Fruit fly (Drosophila melanogaster) whole organism, embryonic: Measurements from ENCODE around the gene dgt2.
A peak's percentile ranks its signal among the peaks of the same experiment; 100 is the strongest.

ENCODE experiments used
- CG10366 ChIP-seq: fragments of 200-800 bp; sonication (Bioruptor generic); IDR thresholded peaks from 2 replicates; pipeline ENCODE4 v1.3.6; 2022; ENCODE audit warnings: missing biosample characterization, missing genetic modification characterization
- CG11504 ChIP-seq: fragments of 200-800 bp; sonication (Bioruptor generic); optimal IDR thresholded peaks from 3 replicates; lab custom pipeline; 2019; ENCODE audit warnings: missing biosample characterization, mild to moderate bottlenecking, missing genetic modification characterization, moderate library complexity
- CG12236 ChIP-seq: fragments of 200-800 bp; sonication (Bioruptor generic); optimal IDR thresholded peaks from 2 replicates; lab custom pipeline; 2016; ENCODE audit warnings: missing biosample characterization, missing genetic modification characterization
- CG13287 ChIP-seq: fragments of 200-800 bp; sonication (Bioruptor generic); IDR thresholded peaks from 2 replicates; pipeline ENCODE4 v1.3.6; 2022; ENCODE audit warnings: missing biosample characterization, missing genetic modification characterization; ENCODE audit not compliant: partially characterized antibody
- CG14014 ChIP-seq: fragments of 200-800 bp; sonication (Bioruptor generic); IDR thresholded peaks from 2 replicates; pipeline ENCODE4 v1.3.6; 2022; ENCODE audit warnings: missing biosample characterization, missing genetic modification characterization
- CG15269 ChIP-seq: fragments of 200-800 bp; sonication (Bioruptor generic); optimal IDR thresholded peaks from 2 replicates; lab custom pipeline; 2018; ENCODE audit warnings: missing biosample characterization, mild to moderate bottlenecking, missing genetic modification characterization, moderate library complexity
- CG18619 ChIP-seq: fragments of 200-800 bp; sonication (Bioruptor generic); optimal IDR thresholded peaks from 3 replicates; lab custom pipeline; 2017; ENCODE audit warnings: missing biosample characterization, mild to moderate bottlenecking, missing genetic modification characterization
- CG2889 ChIP-seq: fragments of 200-800 bp; sonication (Bioruptor generic); IDR thresholded peaks from 3 replicates; pipeline ENCODE4 v1.3.6; 2022; ENCODE audit warnings: missing biosample characterization, missing genetic modification characterization
- CG31388 ChIP-seq: fragments of 200-800 bp; sonication (Bioruptor generic); optimal IDR thresholded peaks from 2 replicates; lab custom pipeline; 2016; ENCODE audit warnings: missing biosample characterization, missing genetic modification characterization
- CG33557 ChIP-seq: fragments of 200-800 bp; sonication (Bioruptor generic); optimal IDR thresholded peaks from 2 replicates; lab custom pipeline; 2019; ENCODE audit warnings: missing biosample characterization, mild to moderate bottlenecking, missing genetic modification characterization, moderate library complexity
- CG4730 ChIP-seq: fragments of 200-800 bp; sonication (Bioruptor generic); IDR thresholded peaks from 2 replicates; pipeline ENCODE4 v1.3.6; 2022; ENCODE audit warnings: missing biosample characterization, missing genetic modification characterization
- CG8765 ChIP-seq: fragments of 200-800 bp; sonication (Bioruptor generic); IDR thresholded peaks from 2 replicates; pipeline ENCODE4 v1.3.6; 2022; ENCODE audit warnings: missing biosample characterization, missing genetic modification characterization
- D ChIP-seq, 2 experiments: fragments of 200-800 bp in 1 of 2; fragments of >200 bp in 1 of 2; sonication (Bioruptor generic) in 1 of 2; optimal IDR thresholded peaks; 2 replicates in 1 of 2; 3 replicates in 1 of 2; lab custom pipeline; 2017; ENCODE audit warnings: mild to moderate bottlenecking in 1 of 2, missing biosample characterization in 1 of 2, missing genetic modification characterization in 1 of 2, missing genetic modification reagents in 1 of 2
- Dfd ChIP-seq, 2 experiments: fragments of >200 bp; optimal IDR thresholded peaks; 2 replicates each; lab custom pipeline; 2017; ENCODE audit warnings: missing biosample characterization in 2 of 2, missing genetic modification characterization in 2 of 2
- Dip2 ChIP-seq: fragments of 200-800 bp; sonication (Bioruptor generic); IDR thresholded peaks from 2 replicates; pipeline ENCODE4 v1.3.6; 2022; ENCODE audit warnings: missing biosample characterization, missing genetic modification characterization
- Fer3 ChIP-seq: fragments of 200-800 bp; sonication (Bioruptor generic); optimal IDR thresholded peaks from 2 replicates; lab custom pipeline; 2018; ENCODE audit warnings: missing biosample characterization, mild to moderate bottlenecking, missing genetic modification characterization, moderate library complexity
- HLH54F ChIP-seq: fragments of 200-800 bp; sonication (Bioruptor generic); optimal IDR thresholded peaks from 3 replicates; lab custom pipeline; 2016; ENCODE audit warnings: missing biosample characterization, missing genetic modification characterization
- HLHmδ ChIP-seq: fragments of 200-800 bp; sonication (Bioruptor generic); optimal IDR thresholded peaks from 2 replicates; lab custom pipeline; 2018; ENCODE audit warnings: missing biosample characterization, mild to moderate bottlenecking, missing genetic modification characterization, moderate library complexity
- Hey ChIP-seq: fragments of 200-800 bp; sonication (Bioruptor generic); optimal IDR thresholded peaks from 3 replicates; lab custom pipeline; 2018; ENCODE audit warnings: missing biosample characterization, mild to moderate bottlenecking, missing genetic modification characterization
- Hr51 ChIP-seq, 2 experiments: fragments of 200-800 bp; sonication (Bioruptor generic); optimal IDR thresholded peaks; 2 replicates in 1 of 2; 3 replicates in 1 of 2; lab custom pipeline; 2016 to 2018; ENCODE audit warnings: missing biosample characterization in 2 of 2, missing genetic modification characterization in 2 of 2, mild to moderate bottlenecking in 1 of 2, moderate library complexity in 1 of 2
- Max ChIP-seq: fragments of 200-800 bp; sonication (Bioruptor generic); optimal IDR thresholded peaks from 2 replicates; lab custom pipeline; 2016; ENCODE audit warnings: missing biosample characterization, mild to moderate bottlenecking, missing genetic modification characterization
- Med ChIP-seq: fragments of 200-800 bp; sonication (Bioruptor generic); peaks from one replicate; lab custom pipeline; 2016; ENCODE audit warnings: missing biosample characterization, missing genetic modification characterization, mild to moderate bottlenecking, inconsistent platforms, moderate library complexity
- NK7.1 ChIP-seq: fragments of 200-800 bp; sonication (Bioruptor generic); optimal IDR thresholded peaks from 3 replicates; lab custom pipeline; 2016; ENCODE audit warnings: missing biosample characterization, missing genetic modification characterization
- Nf-YA ChIP-seq: fragments of 200-800 bp; sonication (Bioruptor generic); IDR thresholded peaks from 2 replicates; pipeline ENCODE4 v1.3.6; 2022; ENCODE audit warnings: missing biosample characterization, missing genetic modification characterization
- Ssrp ChIP-seq: fragments of 200-800 bp; sonication (Bioruptor generic); optimal IDR thresholded peaks from 2 replicates; lab custom pipeline; 2018; ENCODE audit warnings: missing biosample characterization, mild to moderate bottlenecking, missing genetic modification characterization, moderate library complexity
- Xbp1 ChIP-seq: fragments of 200-800 bp; sonication (Bioruptor generic); optimal IDR thresholded peaks from 3 replicates; lab custom pipeline; 2016; ENCODE audit warnings: missing biosample characterization, mild to moderate bottlenecking, missing genetic modification characterization
- ab ChIP-seq: fragments of 200-800 bp; sonication (Bioruptor generic); optimal IDR thresholded peaks from 2 replicates; lab custom pipeline; 2016; ENCODE audit warnings: missing biosample characterization, missing genetic modification characterization
- az2 ChIP-seq: fragments of 200-800 bp; sonication (Bioruptor generic); optimal IDR thresholded peaks from 3 replicates; lab custom pipeline; 2016; ENCODE audit warnings: missing biosample characterization, missing genetic modification characterization
- cato ChIP-seq: fragments of 200-800 bp; sonication (Bioruptor generic); optimal IDR thresholded peaks from 2 replicates; lab custom pipeline; 2016; ENCODE audit warnings: missing biosample characterization, missing genetic modification characterization, borderline replicate concordance
- cwo ChIP-seq: fragments of 200-800 bp; sonication (Bioruptor generic); optimal IDR thresholded peaks from 3 replicates; lab custom pipeline; 2017; ENCODE audit warnings: missing biosample characterization, missing genetic modification characterization, mild to moderate bottlenecking, moderate library complexity, missing genetic modification reagents
- dm ChIP-seq: fragments of 200-800 bp; sonication (Bioruptor generic); optimal IDR thresholded peaks from 3 replicates; lab custom pipeline; 2016; ENCODE audit warnings: missing biosample characterization, missing genetic modification characterization
- en ChIP-seq: fragments of 200-800 bp; sonication (Bioruptor generic); optimal IDR thresholded peaks from 2 replicates; lab custom pipeline; 2016; ENCODE audit warnings: missing biosample characterization, missing genetic modification characterization
- eve ChIP-seq, 2 experiments: fragments of >200 bp; optimal IDR thresholded peaks; 2 replicates each; lab custom pipeline; 2017; ENCODE audit warnings: missing biosample characterization in 2 of 2, missing genetic modification characterization in 2 of 2
- fd96Cb ChIP-seq: fragments of 200-800 bp; sonication (Bioruptor generic); optimal IDR thresholded peaks from 2 replicates; lab custom pipeline; 2018; ENCODE audit warnings: missing biosample characterization, mild to moderate bottlenecking, missing genetic modification characterization, moderate library complexity
- gfzf ChIP-seq: fragments of 200-800 bp; sonication (Bioruptor generic); optimal IDR thresholded peaks from 2 replicates; lab custom pipeline; 2016; ENCODE audit warnings: missing biosample characterization, mild to moderate bottlenecking, missing genetic modification characterization, moderate library complexity
- grau ChIP-seq: fragments of 200-800 bp; optimal IDR thresholded peaks from 3 replicates; lab custom pipeline; 2019; ENCODE audit warnings: missing biosample characterization, mild to moderate bottlenecking, missing genetic modification characterization, moderate library complexity
- jing ChIP-seq: fragments of 200-800 bp; sonication (Bioruptor generic); optimal IDR thresholded peaks from 2 replicates; lab custom pipeline; 2018; ENCODE audit warnings: missing biosample characterization, mild to moderate bottlenecking, missing genetic modification characterization
- kay ChIP-seq: fragments of 200-800 bp; sonication (Bioruptor generic); optimal IDR thresholded peaks from 2 replicates; lab custom pipeline; 2016; ENCODE audit warnings: missing biosample characterization, missing genetic modification characterization
- lov ChIP-seq, 2 experiments: fragments of 200-800 bp in 1 of 2; fragments of >200 bp in 1 of 2; sonication (Bioruptor generic) in 1 of 2; IDR thresholded peaks in 1 of 2; optimal IDR thresholded peaks in 1 of 2; 2 replicates in 1 of 2; 3 replicates in 1 of 2; pipeline versions ENCODE4 v1.3.6 to Lab custom; 2017 to 2022; ENCODE audit warnings: missing biosample characterization in 1 of 2, missing genetic modification characterization in 1 of 2
- maf-S ChIP-seq: fragments of 200-800 bp; sonication (Bioruptor generic); optimal IDR thresholded peaks from 2 replicates; lab custom pipeline; 2016; ENCODE audit warnings: missing biosample characterization, missing genetic modification characterization
- run ChIP-seq: fragments of 200-800 bp; sonication (Bioruptor generic); optimal IDR thresholded peaks from 3 replicates; lab custom pipeline; 2018; ENCODE audit warnings: missing biosample characterization, mild to moderate bottlenecking, missing genetic modification characterization
- schlank ChIP-seq: fragments of 200-800 bp; sonication (Bioruptor generic); optimal IDR thresholded peaks from 2 replicates; lab custom pipeline; 2018; ENCODE audit warnings: missing biosample characterization, mild to moderate bottlenecking, missing genetic modification characterization
- seq ChIP-seq: fragments of 200-800 bp; sonication (Bioruptor generic); IDR thresholded peaks from 2 replicates; pipeline ENCODE4 v1.3.6; 2022; ENCODE audit warnings: missing biosample characterization, missing genetic modification characterization
- slou ChIP-seq: fragments of 200-800 bp; sonication (Bioruptor generic); optimal IDR thresholded peaks from 3 replicates; lab custom pipeline; 2016; ENCODE audit warnings: missing biosample characterization, missing genetic modification characterization
- tio ChIP-seq: fragments of 200-800 bp; sonication (Bioruptor generic); optimal IDR thresholded peaks from 2 replicates; lab custom pipeline; 2017; ENCODE audit warnings: missing biosample characterization, missing genetic modification characterization, inconsistent platforms
- tll ChIP-seq, 2 experiments: fragments of 200-800 bp in 1 of 2; fragments of >200 bp in 1 of 2; sonication (Bioruptor generic) in 1 of 2; optimal IDR thresholded peaks; 2 replicates each; lab custom pipeline; 2017 to 2019; ENCODE audit warnings: missing biosample characterization in 2 of 2, missing genetic modification characterization in 2 of 2, mild to moderate bottlenecking in 1 of 2, moderate library complexity in 1 of 2
- tna ChIP-seq: fragments of 200-800 bp; sonication (Bioruptor generic); IDR thresholded peaks from 2 replicates; pipeline ENCODE4 v1.3.6; 2022; ENCODE audit warnings: missing biosample characterization, missing genetic modification characterization; ENCODE audit not compliant: partially characterized antibody
- usp ChIP-seq: fragments of >200 bp; optimal IDR thresholded peaks from 2 replicates; lab custom pipeline; 2017; ENCODE audit warnings: missing biosample characterization, missing genetic modification characterization
- wek ChIP-seq: fragments of 200-800 bp; sonication (Bioruptor generic); optimal IDR thresholded peaks from 3 replicates; lab custom pipeline; 2018; ENCODE audit warnings: missing biosample characterization, mild to moderate bottlenecking, missing genetic modification characterization, moderate library complexity

dgt2 gene

DNA sequence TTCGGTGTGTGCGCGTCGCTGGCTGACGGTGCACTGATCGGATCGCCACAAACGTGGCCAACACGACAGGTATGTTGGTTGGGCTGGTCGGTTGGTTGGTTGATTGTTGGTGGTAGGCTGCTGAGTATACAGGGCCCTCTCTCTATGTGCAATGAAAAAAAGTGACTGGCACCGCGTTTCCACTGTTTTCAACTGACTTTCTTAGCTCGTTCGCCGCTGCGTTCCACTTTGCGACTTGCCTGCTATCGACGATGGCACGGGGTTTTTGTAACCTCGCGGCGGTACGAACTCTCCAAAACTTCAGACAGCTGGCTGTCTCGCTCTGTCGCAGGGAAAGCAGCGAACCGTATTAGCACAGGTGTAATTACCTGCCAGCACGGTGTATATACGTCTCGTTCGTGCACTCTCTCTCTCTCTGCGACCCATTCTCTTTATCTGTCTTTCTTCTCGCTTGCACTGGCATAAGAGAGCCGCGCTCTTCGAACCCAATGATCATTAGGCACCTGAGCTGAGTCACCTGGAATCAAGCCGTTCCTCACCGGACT lies 18.8 kb upstream of the dgt2 start (continued):
- peak in 1 of 2 experiments; percentile 77 for TF ChIP-seq tll (GFP tag; optimal IDR thresholded peaks at IDR 0.05; lab: Kevin White, UChicago)
- no peak for TF ChIP-seq Xbp1 (GFP tag; lab: Kevin White, UChicago)
- peak; percentile 77 for TF ChIP-seq CG10366 (GFP tag; lab: Robert Waterston, UW)
- TF ChIP-seq kay (GFP tag; lab: Kevin White, UChicago), result peak; percentile 45
- peak; percentile 17 for TF ChIP-seq schlank (tag; lab: Kevin White, UChicago)
- no peak for TF ChIP-seq slou (GFP tag; lab: Kevin White, UChicago)
- no peak for TF ChIP-seq tna
- peak; percentile 36 for TF ChIP-seq ab (GFP tag; lab: Kevin White, UChicago)
- TF ChIP-seq Hey (tag; lab: Kevin White, UChicago), result no peak
- TF ChIP-seq run (tag; lab: Kevin White, UChicago), result no peak
- no peak for TF ChIP-seq maf-S (GFP tag; lab: Kevin White, UChicago)
- peak; percentile 30 for TF ChIP-seq cwo (GFP tag; lab: Kevin White, UChicago)
- TF ChIP-seq grau (tag; lab: Kevin White, UChicago), result peak; percentile 76
- TF ChIP-seq CG31388, result no peak
- no peak for TF ChIP-seq usp (GFP tag; lab: Kevin White, UChicago)
- TF ChIP-seq CG14014, result peak; percentile 39; the same call in 1 of the 2 replicates
- peak; percentile 80 for TF ChIP-seq Med (GFP tag; lab: Kevin White, UChicago)
- TF ChIP-seq CG8765 (GFP tag; lab: Robert Waterston, UW), result no peak
- no peak for TF ChIP-seq en (GFP tag; lab: Kevin White, UChicago)
- no peak for TF ChIP-seq CG33557 (GFP tag; lab: Kevin White, UChicago)
- peak; percentile 50 for TF ChIP-seq HLHmδ (GFP tag; lab: Kevin White, UChicago)
- TF ChIP-seq az2 (GFP tag; lab: Kevin White, UChicago), result no peak
- TF ChIP-seq lov (optimal IDR thresholded peaks at IDR 0.05; lab: Kevin White, UChicago), result no peak
- 0 out of 3 replicates have a peak, but pooled peaks have one; percentile 43 for TF ChIP-seq lov (GFP tag; IDR thresholded peaks at IDR 0.05; lab: Robert Waterston, UW)
- TF ChIP-seq Dip2 (GFP tag; lab: Robert Waterston, UW), result no peak
- no peak for TF ChIP-seq tio
- no peak for TF ChIP-seq D (optimal IDR thresholded peaks at IDR 0.05; lab: Kevin White, UChicago)
- no peak for TF ChIP-seq D (GFP tag; optimal IDR thresholded peaks at IDR 0.05; lab: Kevin White, UChicago)
- no peak for TF ChIP-seq Max (GFP tag; lab: Kevin White, UChicago)
- TF ChIP-seq Dfd (GFP tag; optimal IDR thresholded peaks at IDR 0.05; lab: Kevin White, UChicago), result no peak
- no peak for TF ChIP-seq eve (GFP tag; optimal IDR thresholded peaks at IDR 0.05; lab: Kevin White, UChicago)
- no peak for TF ChIP-seq gfzf (GFP tag; lab: Kevin White, UChicago)
- peak in 1 of 2 experiments; percentile 43 for TF ChIP-seq Hr51 (GFP tag; optimal IDR thresholded peaks at IDR 0.05; lab: Kevin White, UChicago)
- no peak for TF ChIP-seq CG12236 (GFP tag; lab: Kevin White, UChicago)
- TF ChIP-seq fd96Cb (tag; lab: Kevin White, UChicago), result no peak
- TF ChIP-seq CG11504 (tag; lab: Kevin White, UChicago), result peak; percentile 16
- no peak for TF ChIP-seq CG2889 (GFP tag; lab: Robert Waterston, UW)
- no peak for TF ChIP-seq Ssrp
- TF ChIP-seq Fer3 (tag; lab: Kevin White, UChicago), result no peak
- peak; percentile 38; the same call in 1 of the 2 replicates for TF ChIP-seq seq
- no peak for TF ChIP-seq CG4730
- TF ChIP-seq HLH54F, result no peak
- TF ChIP-seq NK7.1 (GFP tag; lab: Kevin White, UChicago), result no peak
- no peak for TF ChIP-seq wek (GFP tag; lab: Kevin White, UChicago)
- TF ChIP-seq CG18619 (GFP tag; lab: Kevin White, UChicago), result no peak
- no peak for TF ChIP-seq cato (GFP tag; lab: Kevin White, UChicago)
- TF ChIP-seq CG15269 (tag; lab: Kevin White, UChicago), result no peak
- TF ChIP-seq Nf-YA (GFP tag; lab: Robert Waterston, UW), result peak; percentile 25; the same call in 1 of the 2 replicates
- no peak for TF ChIP-seq jing (GFP tag; lab: Kevin White, UChicago)
- TF ChIP-seq CG13287 (GFP tag; lab: Robert Waterston, UW), result peak; percentile 33; the same call in 1 of the 2 replicates
- TF ChIP-seq dm, result peak; percentile 28
